Worm (Caenorhabditis elegans) whole organism, midembryonic: ENCODE data around the gene srh-268.

Experiments
- T22C8.4 ChIP-seq: fragments of 200-800 bp; sonication (Bioruptor generic); IDR thresholded peaks from 2 replicates; pipeline ENCODE4 v1.3.6; 2022; ENCODE audit warnings: missing genetic modification characterization, missing compliant biosample characterization
- flt-1 ChIP-seq: fragments of 200-800 bp; sonication (Bioruptor generic); IDR thresholded peaks from 2 replicates; pipeline ENCODE4 v1.3.6; 2022; ENCODE audit warnings: missing genetic modification characterization, missing compliant biosample characterization
- ztf-29 ChIP-seq: fragments of 200-800 bp; sonication (Bioruptor generic); IDR thresholded peaks from 2 replicates; pipeline ENCODE4 v1.3.6; 2022; ENCODE audit warnings: missing genetic modification reagents, missing genetic modification characterization, missing compliant biosample characterization

ce11 chrV:7587637-7588036, 48.5 kb downstream of the srh-268 start, which contains the start of the genes F19F10.11 and C50E3.5:
- no peak for TF ChIP-seq T22C8.4 (GFP tag; lab: Robert Waterston, UW)
- no peak for TF ChIP-seq flt-1 (GFP tag; lab: Robert Waterston, UW)
- TF ChIP-seq ztf-29: no peak
